Worm (Caenorhabditis elegans): ENCODE results near the gene F08G12.11.

F08G12.11 gene

DNA sequence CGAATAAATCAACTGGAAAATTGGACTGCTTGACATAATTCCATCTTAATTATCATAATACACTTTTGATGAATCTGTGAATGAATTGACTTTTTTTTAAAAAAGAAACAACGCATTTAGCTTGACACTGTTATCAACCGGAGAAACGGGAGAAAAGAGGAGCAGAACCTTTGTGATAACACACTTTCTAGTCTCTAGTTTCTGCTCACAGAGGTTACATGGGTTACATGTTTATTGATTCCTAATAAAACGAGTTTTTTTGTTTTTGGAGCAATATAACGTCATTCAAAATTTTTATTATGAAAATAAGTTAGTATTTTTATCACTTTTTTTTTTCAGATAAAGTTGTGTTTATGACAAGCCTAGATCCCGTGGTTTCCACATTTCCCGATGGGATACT lies 2.6 kb upstream of the F08G12.11 start, which contains the start of gene hizr-1:
hizr-1 (plus strand) TSS at position 340 of the 400 bp plus-strand sequence.
- TF ChIP-seq sox-4 (tag; optimal IDR thresholded peaks at IDR 0.05) (no peak), pag-3 (tag; optimal IDR thresholded peaks at IDR 0.05; ENCODE audit: borderline replicate concordance) (no peak), ceh-45 (GFP tag; IDR thresholded peaks at IDR 0.05) (no peak), K09A11.1 (tag; optimal IDR thresholded peaks at IDR 0.05; ENCODE audit: insufficient read depth) (no peak), ref-2 (tag; optimal IDR thresholded peaks at IDR 0.05) (no peak), sox-2 (GFP tag; IDR thresholded peaks at IDR 0.05) (no peak), ahr-1 (tag; optimal IDR thresholded peaks at IDR 0.05) (no peak), Y22D7AL.16 (tag; optimal IDR thresholded peaks at IDR 0.05) (no peak), ceh-30 (tag; optimal IDR thresholded peaks at IDR 0.05) (no peak), zip-5 (tag; optimal IDR thresholded peaks at IDR 0.05) (no peak), hlh-8 (tag; optimal IDR thresholded peaks at IDR 0.05) (no peak), ceh-22 (tag; optimal IDR thresholded peaks at IDR 0.05) (no peak), unc-3 (GFP tag; conservative IDR thresholded peaks at IDR 0.05) (no peak), unc-3 (tag; optimal IDR thresholded peaks at IDR 0.05) (no peak)

- TF ChIP-seq fkh-6 (tag; optimal IDR thresholded peaks at IDR 0.05) = no peak
- no peak for TF ChIP-seq ceh-30 (tag; optimal IDR thresholded peaks at IDR 0.05)
- no peak for TF ChIP-seq hlh-13 (GFP tag; optimal IDR thresholded peaks at IDR 0.05)
- no peak for TF ChIP-seq C38D4.7 (GFP tag; optimal IDR thresholded peaks at IDR 0.05)
- no peak for TF ChIP-seq ceh-48 (tag; optimal IDR thresholded peaks at IDR 0.05)
- TF ChIP-seq K09A11.1 (tag; optimal IDR thresholded peaks at IDR 0.05; ENCODE audit: insufficient read depth) = no peak
Observed at ce11 chrX:11316750-11317149, 1.4 kb upstream of the F08G12.11 start, which contains the start of gene nlp-57. nlp-57 (plus strand) TSS chrX:11317050.

- TF ChIP-seq C38D4.7 (GFP tag; optimal IDR thresholded peaks at IDR 0.05) (no peak), elt-2 (tag; optimal IDR thresholded peaks at IDR 0.05) (peak; percentile 1), T23F11.4 (GFP tag; optimal IDR thresholded peaks at IDR 0.05) (no peak)
Observed at ce11 chrX:11310285-11310838, 5.0 kb downstream of the F08G12.11 start, which contains the start of gene F08G12.5. F08G12.5 (minus strand) TSS chrX:11310285.

ce11 chrX:11307056-11307455 lies 8.3 kb downstream of the F08G12.11 start, which contains the start of gene vhl-1:
vhl-1 (plus strand) TSS chrX:11307356.
- TF ChIP-seq ceh-6 (GFP tag; optimal IDR thresholded peaks at IDR 0.05) (no peak), ceh-19 (GFP tag; optimal IDR thresholded peaks at IDR 0.05) (no peak), sox-4 (tag; optimal IDR thresholded peaks at IDR 0.05) (no peak), ceh-45 (GFP tag; IDR thresholded peaks at IDR 0.05) (no peak), sdc-2 (tag; optimal IDR thresholded peaks at IDR 0.05) (no peak), fkh-6 (tag; optimal IDR thresholded peaks at IDR 0.05) (no peak), tbx-7 (tag; optimal IDR thresholded peaks at IDR 0.05) (no peak), ceh-14 (tag; optimal IDR thresholded peaks at IDR 0.05) (no peak), eyg-1 (tag; optimal IDR thresholded peaks at IDR 0.05) (no peak), dve-1 (tag; optimal IDR thresholded peaks at IDR 0.05) (no peak)

DNA sequence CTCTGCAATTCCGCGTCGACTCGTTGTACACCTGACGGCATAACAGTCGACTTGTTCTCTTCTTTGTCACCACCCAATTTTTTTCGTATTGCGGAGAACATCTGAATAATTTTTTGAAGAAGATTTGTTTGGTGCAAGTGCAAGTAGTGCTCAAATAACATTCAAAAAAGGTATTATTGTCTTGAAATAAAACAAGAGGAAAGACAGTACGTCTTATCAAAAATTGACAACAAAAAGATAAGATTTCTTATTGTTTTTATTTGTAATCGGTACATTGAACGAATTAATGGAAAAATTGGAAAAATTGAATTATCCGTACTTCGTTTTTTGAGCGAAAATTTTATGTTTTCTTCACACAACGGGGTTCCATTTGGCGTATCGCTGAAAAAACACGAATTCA lies 9.6 kb downstream of the F08G12.11 start, which contains the start of gene F08G12.1:
F08G12.1 (minus strand) TSS at position 101 of the 400 bp plus-strand sequence.
- TF ChIP-seq hlh-30 (tag; optimal IDR thresholded peaks at IDR 0.05; ENCODE audit: insufficient read depth) (no peak), ama-1 (optimal IDR thresholded peaks at IDR 0.05) (no peak), unc-42 (tag; optimal IDR thresholded peaks at IDR 0.05) (no peak), nhr-232 (tag; optimal IDR thresholded peaks at IDR 0.05) (no peak), ceh-6 (GFP tag; optimal IDR thresholded peaks at IDR 0.05) (no peak), ahr-1 (tag; optimal IDR thresholded peaks at IDR 0.05) (no peak), ztf-16 (tag; optimal IDR thresholded peaks at IDR 0.05) (no peak), ceh-31 (tag; optimal IDR thresholded peaks at IDR 0.05) (no peak), ceh-18 (tag; optimal IDR thresholded peaks at IDR 0.05) (no peak), unc-3 (GFP tag; conservative IDR thresholded peaks at IDR 0.05) (no peak), unc-3 (tag; optimal IDR thresholded peaks at IDR 0.05) (no peak), che-1 (tag; optimal IDR thresholded peaks at IDR 0.05) (no peak), lin-11 (tag; optimal IDR thresholded peaks at IDR 0.05) (no peak), fkh-10 (GFP tag; optimal IDR thresholded peaks at IDR 0.05) (no peak), sox-4 (tag; optimal IDR thresholded peaks at IDR 0.05) (no peak), dve-1 (tag; optimal IDR thresholded peaks at IDR 0.05) (no peak)
